Fruit fly (Drosophila melanogaster): Measurements from ENCODE around the gene ND-B8.
A peak's percentile ranks its signal among the peaks of the same experiment; 100 is the strongest.

ND-B8 gene

dm6 chr2L:4454009-4454689 lies at the start of gene ND-B8, which contains the start of gene Secp43:
Gene ND-B8, plus strand, starts transcription at chr2L:4454626.
Gene Secp43, minus strand, starts transcription at chr2L:4454453.
- TF ChIP-seq psq (GFP tag; optimal IDR thresholded peaks at IDR 0.05) (no peak), br (GFP tag; optimal IDR thresholded peaks at IDR 0.05) (no peak), jim (GFP tag; optimal IDR thresholded peaks at IDR 0.05) (no peak), rgr (GFP tag; optimal IDR thresholded peaks at IDR 0.05) (peak; percentile 15), fru (GFP tag; optimal IDR thresholded peaks at IDR 0.05) (no peak), Myc (optimal IDR thresholded peaks at IDR 0.05) (peak; percentile 49), Hnf4 (GFP tag; optimal IDR thresholded peaks at IDR 0.05) (no peak)

- TF ChIP-seq Hr78 (GFP tag; optimal IDR thresholded peaks at IDR 0.05) (no peak), Mio (GFP tag; optimal IDR thresholded peaks at IDR 0.05) (no peak), Dif (GFP tag; optimal IDR thresholded peaks at IDR 0.05; ENCODE audit: partially characterized antibody) (no peak), ey (GFP tag; optimal IDR thresholded peaks at IDR 0.05) (no peak), tai (GFP tag; optimal IDR thresholded peaks at IDR 0.05) (no peak), woc (GFP tag; optimal IDR thresholded peaks at IDR 0.05) (no peak), Abd-B (GFP tag; optimal IDR thresholded peaks at IDR 0.05) (no peak), CG9705 (GFP tag; optimal IDR thresholded peaks at IDR 0.05) (no peak), Dfd (GFP tag; optimal IDR thresholded peaks at IDR 0.05) (no peak), Hnf4 (GFP tag; optimal IDR thresholded peaks at IDR 0.05) (no peak), lola (GFP tag; optimal IDR thresholded peaks at IDR 0.05) (no peak), dmrt93B (GFP tag; optimal IDR thresholded peaks at IDR 0.05) (no peak), fru (GFP tag; optimal IDR thresholded peaks at IDR 0.05) (no peak), CrebA (GFP tag; optimal IDR thresholded peaks at IDR 0.05; ENCODE audit: borderline replicate concordance) (no peak), OdsH (GFP tag; optimal IDR thresholded peaks at IDR 0.05) (no peak), HLH106 (tag; optimal IDR thresholded peaks at IDR 0.05) (no peak), usp (GFP tag; optimal IDR thresholded peaks at IDR 0.05) (no peak), dsf (GFP tag; optimal IDR thresholded peaks at IDR 0.05; ENCODE audit: borderline replicate concordance) (no peak), sage (GFP tag; optimal IDR thresholded peaks at IDR 0.05) (no peak)
These were observed 43.6 kb upstream of the ND-B8 start, which contains the start of gene CG43055 for dm6 chr2L:4410855-4411254. Gene CG43055, plus strand, starts transcription at chr2L:4411155.

- no peak for TF ChIP-seq OdsH (GFP tag; optimal IDR thresholded peaks at IDR 0.05)
These were observed 40.4 kb upstream of the ND-B8 start for dm6 chr2L:4414059-4414458.

- TF ChIP-seq GATAd (GFP tag; optimal IDR thresholded peaks at IDR 0.05) (no peak), Hr78 (GFP tag; optimal IDR thresholded peaks at IDR 0.05) (no peak), ey (GFP tag; optimal IDR thresholded peaks at IDR 0.05) (peak; percentile 13), fru (GFP tag; optimal IDR thresholded peaks at IDR 0.05) (peak; percentile 1), Sp1 (GFP tag; optimal IDR thresholded peaks at IDR 0.05) (no peak), N (GFP tag; optimal IDR thresholded peaks at IDR 0.05) (no peak), Rel (GFP tag; optimal IDR thresholded peaks at IDR 0.05) (no peak), Rel (tag; optimal IDR thresholded peaks at IDR 0.05) (no peak), CG32264 (GFP tag; optimal IDR thresholded peaks at IDR 0.05) (no peak), brk (GFP tag; optimal IDR thresholded peaks at IDR 0.05) (no peak), psq (GFP tag; optimal IDR thresholded peaks at IDR 0.05) (no peak), foxo (GFP tag; optimal IDR thresholded peaks at IDR 0.05) (peak in 1 of 2 experiments; percentile 1), sv (GFP tag; optimal IDR thresholded peaks at IDR 0.05) (no peak), Myc (optimal IDR thresholded peaks at IDR 0.05) (no peak)
These were observed 38.3 kb upstream of the ND-B8 start for dm6 chr2L:4416089-4416488.

- TF ChIP-seq woc (GFP tag; optimal IDR thresholded peaks at IDR 0.05), result no peak
- TF ChIP-seq Vsx2 (GFP tag; optimal IDR thresholded peaks at IDR 0.05; ENCODE audit: partially characterized antibody), result no peak
- no peak for TF ChIP-seq CrebA (GFP tag; optimal IDR thresholded peaks at IDR 0.05; ENCODE audit: borderline replicate concordance)
- TF ChIP-seq Abd-B (GFP tag; optimal IDR thresholded peaks at IDR 0.05), result no peak
- TF ChIP-seq usp (GFP tag; optimal IDR thresholded peaks at IDR 0.05), result no peak
- no peak for TF ChIP-seq N (GFP tag; optimal IDR thresholded peaks at IDR 0.05)
- TF ChIP-seq foxo (GFP tag; optimal IDR thresholded peaks at IDR 0.05), result peak in 1 of 2 experiments; percentile 32
- peak; percentile 50 for TF ChIP-seq HLH106 (tag; optimal IDR thresholded peaks at IDR 0.05)
- TF ChIP-seq Mio (GFP tag; optimal IDR thresholded peaks at IDR 0.05), result no peak
- TF ChIP-seq CG9705 (GFP tag; optimal IDR thresholded peaks at IDR 0.05), result no peak
- TF ChIP-seq br (GFP tag; optimal IDR thresholded peaks at IDR 0.05), result no peak
- TF ChIP-seq CG32264 (GFP tag; optimal IDR thresholded peaks at IDR 0.05), result no peak
- no peak for TF ChIP-seq Hr78 (GFP tag; optimal IDR thresholded peaks at IDR 0.05)
- peak; percentile 18 for TF ChIP-seq h (GFP tag; optimal IDR thresholded peaks at IDR 0.05)
- TF ChIP-seq brk (GFP tag; optimal IDR thresholded peaks at IDR 0.05), result no peak
- no peak for TF ChIP-seq sage (GFP tag; optimal IDR thresholded peaks at IDR 0.05)
- no peak for TF ChIP-seq Jra (GFP tag; optimal IDR thresholded peaks at IDR 0.05)
- TF ChIP-seq GATAd (GFP tag; optimal IDR thresholded peaks at IDR 0.05), result no peak
- no peak for TF ChIP-seq jim (GFP tag; optimal IDR thresholded peaks at IDR 0.05)
- TF ChIP-seq Dfd (GFP tag; optimal IDR thresholded peaks at IDR 0.05), result no peak
- no peak for TF ChIP-seq Rel (GFP tag; optimal IDR thresholded peaks at IDR 0.05)
- TF ChIP-seq Rel (tag; optimal IDR thresholded peaks at IDR 0.05), result no peak
- peak; percentile 47 for TF ChIP-seq Sp1 (GFP tag; optimal IDR thresholded peaks at IDR 0.05)
- no peak for TF ChIP-seq rgr (GFP tag; optimal IDR thresholded peaks at IDR 0.05)
- no peak for TF ChIP-seq dsf (GFP tag; optimal IDR thresholded peaks at IDR 0.05; ENCODE audit: borderline replicate concordance)
- no peak for TF ChIP-seq Dif (GFP tag; optimal IDR thresholded peaks at IDR 0.05; ENCODE audit: partially characterized antibody)
- TF ChIP-seq Myc (optimal IDR thresholded peaks at IDR 0.05), result no peak
- peak; percentile 21 for TF ChIP-seq ey (GFP tag; optimal IDR thresholded peaks at IDR 0.05)
- no peak for TF ChIP-seq lola (GFP tag; optimal IDR thresholded peaks at IDR 0.05)
- no peak for TF ChIP-seq dmrt93B (GFP tag; optimal IDR thresholded peaks at IDR 0.05)
- TF ChIP-seq dl (GFP tag; optimal IDR thresholded peaks at IDR 0.05; ENCODE audit: insufficient read depth in 1 of 2, partially characterized antibody in 2 of 2), result no peak
- TF ChIP-seq psq (GFP tag; optimal IDR thresholded peaks at IDR 0.05), result no peak
These were observed 37.5 kb upstream of the ND-B8 start for dm6 chr2L:4416903-4417302.

Data from whole organism, wandering third instar larva.